Fruit fly (Drosophila melanogaster): ENCODE measurements around the gene Arr2.

- TF ChIP-seq bowl (GFP tag; IDR thresholded peaks at IDR 0.05) (no peak), mam (GFP tag; optimal IDR thresholded peaks at IDR 0.05) (no peak), pfk (GFP tag; optimal IDR thresholded peaks at IDR 0.05) (no peak), CG14710 (tag; optimal IDR thresholded peaks at IDR 0.05) (no peak)
Measured at dm6 chr3L:8669087-8669486, 20.4 kb upstream of the Arr2 start.

All from whole organism, embryonic.